Worm (Caenorhabditis elegans) whole organism, young adult: ENCODE results near the gene tcer-1.
A peak's percentile ranks its signal among the peaks of the same experiment; 100 is the strongest.

Experiments used
- B0035.1 ChIP-seq: sonication (generic microtip); optimal IDR thresholded peaks from 2 replicates; lab custom pipeline; 2016; ENCODE audit warnings: missing genetic modification characterization, mild to moderate bottlenecking, missing compliant biosample characterization, missing genotype, missing genetic modification reagents
- F39B2.1 ChIP-seq: fragments of 200-800 bp; sonication (Bioruptor generic); IDR thresholded peaks from 2 replicates; pipeline ENCODE4 v1.3.6; 2022; ENCODE audit warnings: missing genetic modification reagents, missing genetic modification characterization, missing compliant biosample characterization
- F52B5.7 ChIP-seq: sonication (generic microtip); optimal IDR thresholded peaks from 2 replicates; lab custom pipeline; 2016; ENCODE audit warnings: mild to moderate bottlenecking, missing genetic modification characterization, missing compliant biosample characterization
- bed-2 ChIP-seq: fragments of 200-800 bp; sonication (Bioruptor generic); IDR thresholded peaks from 2 replicates; pipeline ENCODE4 v1.3.6; 2022; ENCODE audit warnings: missing genetic modification reagents, missing genetic modification characterization, missing compliant biosample characterization
- ceh-91 ChIP-seq: fragments of 200-800 bp; sonication (Bioruptor generic); IDR thresholded peaks from 2 replicates; pipeline ENCODE4 v1.3.6; 2022; ENCODE audit warnings: missing genetic modification reagents, missing genetic modification characterization, missing compliant biosample characterization
- lsl-1 ChIP-seq: fragments of 200-800 bp; sonication (Bioruptor generic); optimal IDR thresholded peaks from 2 replicates; lab custom pipeline; 2018; ENCODE audit warnings: mild to moderate bottlenecking, missing genetic modification characterization, moderate library complexity, missing compliant biosample characterization
- pbrm-1 ChIP-seq: fragments of 200-800 bp; sonication (Bioruptor generic); IDR thresholded peaks from 2 replicates; pipeline ENCODE4 v1.3.6; 2022; ENCODE audit warnings: missing genetic modification reagents, missing genetic modification characterization, missing compliant biosample characterization
- rec-8 ChIP-seq, 2 experiments: sonication (generic microtip); optimal IDR thresholded peaks; 2 replicates each; lab custom pipeline; 2016; ENCODE audit warnings: mild to moderate bottlenecking in 2 of 2, missing genetic modification characterization in 2 of 2, missing genetic modification reagents in 2 of 2, missing genotype in 2 of 2, missing biosample characterization in 1 of 2, missing compliant biosample characterization in 1 of 2, moderate library complexity in 1 of 2
- xnd-1 ChIP-seq: sonication (generic microtip); optimal IDR thresholded peaks from 2 replicates; lab custom pipeline; 2016; ENCODE audit warnings: missing genotype, missing genetic modification reagents, missing genetic modification characterization, missing compliant biosample characterization

The tcer-1 gene

DNA sequence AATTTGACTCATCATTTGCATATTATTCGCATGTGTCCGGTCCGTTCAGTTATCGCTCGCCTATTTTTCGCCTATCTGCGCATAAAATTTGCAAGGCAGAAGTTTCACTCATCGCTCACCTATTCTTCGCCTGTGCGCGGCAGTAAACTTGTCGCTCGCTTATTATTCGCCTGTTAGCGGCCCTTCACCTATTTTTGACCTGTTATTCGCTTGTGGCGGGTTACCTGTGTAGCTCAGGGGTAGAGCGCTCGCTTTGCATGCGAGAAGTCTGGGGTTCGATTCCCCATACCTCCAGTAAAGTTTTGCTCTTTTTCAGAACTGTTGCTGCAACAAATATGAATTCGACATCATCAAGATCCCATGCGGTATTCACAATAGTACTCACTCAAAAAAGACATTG lies 48.5 kb downstream of the tcer-1 start (continued):
- peak; percentile 72 for TF ChIP-seq F52B5.7 (tag; lab: Kevin White, UChicago)
- peak; percentile 73 for TF ChIP-seq pbrm-1 (GFP tag; lab: Robert Waterston, UW)
- TF ChIP-seq bed-2 (GFP tag; lab: Robert Waterston, UW) = 0 out of 2 replicates have a peak, but pooled peaks have one; percentile 39
- TF ChIP-seq rec-8 (tag; optimal IDR thresholded peaks at IDR 0.05; lab: Kevin White, UChicago) = peak in 1 of 2 experiments; percentile 68
- peak; percentile 16 for TF ChIP-seq B0035.1
- peak; percentile 50 for TF ChIP-seq lsl-1 (GFP tag; lab: Kevin White, UChicago)
- TF ChIP-seq ceh-91 (GFP tag; lab: Robert Waterston, UW) = 0 out of 2 replicates have a peak, but pooled peaks have one; percentile 18
- 0 out of 2 replicates have a peak, but pooled peaks have one; percentile 69 for TF ChIP-seq F39B2.1 (GFP tag; lab: Robert Waterston, UW)
- TF ChIP-seq xnd-1 (tag; lab: Kevin White, UChicago) = peak; percentile 9
